Fruit fly (Drosophila melanogaster) whole organism, embryonic: ENCODE results near the gene Sgt1.

ENCODE experiments used
- Adf1 ChIP-seq: fragments of 200-800 bp; sonication (Bioruptor generic); IDR thresholded peaks from 2 replicates; pipeline ENCODE4 v1.3.6; 2022; ENCODE audit warnings: missing biosample characterization, missing genetic modification characterization
- Atf-2 ChIP-seq: fragments of 200-800 bp; sonication (Bioruptor generic); optimal IDR thresholded peaks from 2 replicates; lab custom pipeline; 2016; ENCODE audit warnings: missing biosample characterization, missing genetic modification characterization
- CG1024 ChIP-seq: fragments of 200-800 bp; sonication (Bioruptor generic); IDR thresholded peaks from 2 replicates; pipeline ENCODE4 v1.3.6; 2022; ENCODE audit warnings: missing biosample characterization, missing genetic modification characterization
- CG13424 ChIP-seq: fragments of 200-800 bp; sonication (Bioruptor generic); optimal IDR thresholded peaks from 2 replicates; lab custom pipeline; 2019; ENCODE audit warnings: missing biosample characterization, mild to moderate bottlenecking, missing genetic modification characterization, moderate library complexity
- CG15269 ChIP-seq: fragments of 200-800 bp; sonication (Bioruptor generic); optimal IDR thresholded peaks from 2 replicates; lab custom pipeline; 2018; ENCODE audit warnings: missing biosample characterization, mild to moderate bottlenecking, missing genetic modification characterization, moderate library complexity
- CG15479 ChIP-seq: fragments of 200-800 bp; sonication (Bioruptor generic); optimal IDR thresholded peaks from 3 replicates; lab custom pipeline; 2019; ENCODE audit warnings: missing biosample characterization, mild to moderate bottlenecking, missing genetic modification characterization, moderate library complexity
- CG17829 ChIP-seq: fragments of 200-800 bp; optimal IDR thresholded peaks from 2 replicates; lab custom pipeline; 2019; ENCODE audit warnings: missing biosample characterization, mild to moderate bottlenecking, missing genetic modification characterization, moderate library complexity
- CG18011 ChIP-seq: fragments of 200-800 bp; sonication (Bioruptor generic); optimal IDR thresholded peaks from 2 replicates; lab custom pipeline; 2017; ENCODE audit warnings: missing biosample characterization, missing genetic modification characterization, mild to moderate bottlenecking, moderate library complexity, missing genotype
- CG18764 ChIP-seq: fragments of 200-800 bp; sonication (Bioruptor generic); optimal IDR thresholded peaks from 3 replicates; lab custom pipeline; 2016; ENCODE audit warnings: missing biosample characterization, missing genetic modification characterization
- CG34224 ChIP-seq: fragments of 200-800 bp; sonication (Bioruptor generic); IDR thresholded peaks from 3 replicates; pipeline ENCODE4 v1.3.6; 2022; ENCODE audit warnings: missing biosample characterization, missing genetic modification characterization; ENCODE audit not compliant: partially characterized antibody
- CG4328 ChIP-seq: fragments of 200-800 bp; sonication (Bioruptor generic); optimal IDR thresholded peaks from 3 replicates; lab custom pipeline; 2017; ENCODE audit warnings: missing biosample characterization, missing genetic modification reagents, missing genetic modification characterization
- CG5245 ChIP-seq: fragments of 200-800 bp; sonication (Bioruptor generic); optimal IDR thresholded peaks from 3 replicates; lab custom pipeline; 2016; ENCODE audit warnings: missing biosample characterization, missing genetic modification characterization
- CG6175 ChIP-seq: fragments of 200-800 bp; sonication (Bioruptor generic); IDR thresholded peaks from 3 replicates; pipeline ENCODE4 v1.3.6; 2022; ENCODE audit warnings: missing biosample characterization, missing genetic modification characterization
- CG6254 ChIP-seq: fragments of 200-800 bp; sonication (Bioruptor generic); optimal IDR thresholded peaks from 3 replicates; lab custom pipeline; 2017; ENCODE audit warnings: mild to moderate bottlenecking, missing biosample characterization, missing genetic modification reagents, missing genetic modification characterization
- CG8290 ChIP-seq, 3 experiments: fragments of 200-800 bp; sonication (Bioruptor generic); optimal IDR thresholded peaks; 2 replicates each; lab custom pipeline; 2016 to 2019; ENCODE audit warnings: missing biosample characterization in 3 of 3, missing genetic modification characterization in 3 of 3, mild to moderate bottlenecking in 2 of 3, moderate library complexity in 1 of 3
- CG8944 ChIP-seq: fragments of 200-800 bp; sonication (Bioruptor generic); optimal IDR thresholded peaks from 3 replicates; lab custom pipeline; 2016; ENCODE audit warnings: missing biosample characterization, missing genetic modification characterization
- CG9797 ChIP-seq: fragments of 200-800 bp; sonication (Bioruptor generic); optimal IDR thresholded peaks from 3 replicates; lab custom pipeline; 2018; ENCODE audit warnings: missing biosample characterization, mild to moderate bottlenecking, missing genetic modification characterization
- Dbx ChIP-seq: fragments of 200-800 bp; sonication (Bioruptor generic); IDR thresholded peaks from 3 replicates; pipeline ENCODE4 v1.3.6; 2022; ENCODE audit warnings: missing biosample characterization, missing genetic modification characterization
- Dek ChIP-seq: fragments of 200-800 bp; sonication (Bioruptor generic); optimal IDR thresholded peaks from 3 replicates; lab custom pipeline; 2019; ENCODE audit warnings: missing biosample characterization, mild to moderate bottlenecking, missing genetic modification characterization, moderate library complexity
- Dfd ChIP-seq, 2 experiments: fragments of >200 bp; optimal IDR thresholded peaks; 2 replicates each; lab custom pipeline; 2017; ENCODE audit warnings: missing biosample characterization in 2 of 2, missing genetic modification characterization in 2 of 2
- Elba2 ChIP-seq: fragments of 200-800 bp; sonication (Bioruptor generic); optimal IDR thresholded peaks from 3 replicates; lab custom pipeline; 2016; ENCODE audit warnings: missing biosample characterization, missing genetic modification characterization
- Ets65A ChIP-seq: fragments of 200-800 bp; sonication (Bioruptor generic); peaks from one replicate; lab custom pipeline; 2016; ENCODE audit warnings: missing biosample characterization, missing genetic modification characterization
- GATAe ChIP-seq: fragments of 200-800 bp; sonication (Bioruptor generic); conservative IDR thresholded peaks from 2 replicates; pipeline ENCODE4 v1.3.6; 2022; ENCODE audit warnings: missing biosample characterization, missing genetic modification characterization
- HLH4C ChIP-seq: fragments of 200-800 bp; sonication (Bioruptor generic); IDR thresholded peaks from 3 replicates; pipeline ENCODE4 v1.3.6; 2022; ENCODE audit warnings: missing biosample characterization, missing genetic modification characterization; ENCODE audit not compliant: partially characterized antibody
- Hr39 ChIP-seq: fragments of >200 bp; optimal IDR thresholded peaks from 2 replicates; lab custom pipeline; 2017
- Rfx ChIP-seq: fragments of 200-800 bp; sonication (Bioruptor generic); IDR thresholded peaks from 2 replicates; pipeline ENCODE4 v1.3.6; 2022; ENCODE audit warnings: missing biosample characterization, missing genetic modification characterization
- Sry-δ ChIP-seq: fragments of 200-800 bp; sonication (Bioruptor generic); optimal IDR thresholded peaks from 2 replicates; lab custom pipeline; 2016; ENCODE audit warnings: missing biosample characterization, missing genetic modification characterization
- TFAM ChIP-seq: fragments of 200-800 bp; sonication (Bioruptor generic); optimal IDR thresholded peaks from 2 replicates; lab custom pipeline; 2017; ENCODE audit warnings: missing biosample characterization, missing genetic modification characterization, inconsistent platforms
- amos ChIP-seq: fragments of 200-800 bp; sonication (Bioruptor generic); IDR thresholded peaks from 2 replicates; pipeline ENCODE4 v1.3.6; 2022; ENCODE audit warnings: missing biosample characterization, missing genetic modification characterization; ENCODE audit not compliant: partially characterized antibody
- ara ChIP-seq: fragments of 200-800 bp; sonication (Bioruptor generic); IDR thresholded peaks from 2 replicates; pipeline ENCODE4 v1.3.6; 2022; ENCODE audit warnings: missing biosample characterization, missing genetic modification characterization
- bbx ChIP-seq: fragments of 200-800 bp; sonication (Bioruptor generic); IDR thresholded peaks from 2 replicates; pipeline ENCODE4 v1.3.6; 2022; ENCODE audit warnings: missing biosample characterization, missing genetic modification characterization; ENCODE audit not compliant: partially characterized antibody
- bigmax ChIP-seq: fragments of 200-800 bp; sonication (Bioruptor generic); optimal IDR thresholded peaks from 2 replicates; lab custom pipeline; 2018; ENCODE audit warnings: missing biosample characterization, mild to moderate bottlenecking, missing genetic modification characterization
- chif ChIP-seq, 2 experiments: fragments of 200-800 bp; sonication (Bioruptor generic); optimal IDR thresholded peaks; 3 replicates each; lab custom pipeline; 2016; ENCODE audit warnings: missing biosample characterization in 2 of 2, missing genetic modification characterization in 2 of 2
- chinmo ChIP-seq: fragments of 200-800 bp; sonication (Bioruptor generic); IDR thresholded peaks from 4 replicates; pipeline ENCODE4 v1.3.6; 2022; ENCODE audit warnings: missing biosample characterization, missing genetic modification characterization; ENCODE audit not compliant: partially characterized antibody
- gsb ChIP-seq: fragments of 200-800 bp; sonication (Bioruptor generic); IDR thresholded peaks from 2 replicates; pipeline ENCODE4 v1.3.6; 2022; ENCODE audit warnings: missing biosample characterization, missing genetic modification characterization
- gsb-n ChIP-seq: fragments of 200-800 bp; sonication (Bioruptor generic); optimal IDR thresholded peaks from 3 replicates; lab custom pipeline; 2018; ENCODE audit warnings: missing biosample characterization, mild to moderate bottlenecking, missing genetic modification characterization
- h ChIP-seq: fragments of >200 bp; optimal IDR thresholded peaks from 2 replicates; lab custom pipeline; 2017
- her ChIP-seq: fragments of 200-800 bp; sonication (Bioruptor generic); optimal IDR thresholded peaks from 2 replicates; lab custom pipeline; 2016; ENCODE audit warnings: missing biosample characterization, missing genetic modification characterization
- hth ChIP-seq: fragments of >200 bp; optimal IDR thresholded peaks from 2 replicates; lab custom pipeline; 2017; ENCODE audit warnings: inconsistent platforms
- jigr1 ChIP-seq: fragments of 200-800 bp; sonication (Bioruptor generic); IDR thresholded peaks from 3 replicates; pipeline ENCODE4 v1.3.6; 2022; ENCODE audit warnings: missing biosample characterization, missing genetic modification characterization
- kay ChIP-seq: fragments of 200-800 bp; sonication (Bioruptor generic); optimal IDR thresholded peaks from 2 replicates; lab custom pipeline; 2016; ENCODE audit warnings: missing biosample characterization, missing genetic modification characterization
- prd ChIP-seq, 3 experiments: fragments of >200 bp in 2 of 3; fragments of 200-800 bp in 1 of 3; sonication (Bioruptor generic) in 1 of 3; optimal IDR thresholded peaks in 2 of 3; IDR thresholded peaks in 1 of 3; 2 replicates in 2 of 3; 3 replicates in 1 of 3; pipeline versions ENCODE4 v1.3.6 to Lab custom; 2017 to 2022; ENCODE audit warnings: missing biosample characterization in 1 of 3, missing genetic modification characterization in 1 of 3
- ranshi ChIP-seq: fragments of 200-800 bp; sonication (Bioruptor generic); IDR thresholded peaks from 2 replicates; pipeline ENCODE4 v1.3.6; 2022; ENCODE audit warnings: missing biosample characterization, missing genetic modification characterization
- sd ChIP-seq: fragments of 200-800 bp; sonication (Bioruptor generic); optimal IDR thresholded peaks from 3 replicates; lab custom pipeline; 2018; ENCODE audit warnings: missing biosample characterization, mild to moderate bottlenecking, missing genetic modification characterization, moderate library complexity
- tgo ChIP-seq: fragments of 200-800 bp; sonication (Bioruptor generic); IDR thresholded peaks from 3 replicates; pipeline ENCODE4 v1.3.6; 2022; ENCODE audit warnings: missing biosample characterization, missing genetic modification characterization
- tna ChIP-seq: fragments of 200-800 bp; sonication (Bioruptor generic); IDR thresholded peaks from 2 replicates; pipeline ENCODE4 v1.3.6; 2022; ENCODE audit warnings: missing biosample characterization, missing genetic modification characterization; ENCODE audit not compliant: partially characterized antibody
- trem ChIP-seq: fragments of 200-800 bp; optimal IDR thresholded peaks from 3 replicates; lab custom pipeline; 2019; ENCODE audit warnings: missing biosample characterization, mild to moderate bottlenecking, missing genetic modification characterization, moderate library complexity
- trh ChIP-seq: fragments of 200-800 bp; sonication (Bioruptor generic); optimal IDR thresholded peaks from 2 replicates; lab custom pipeline; 2016; ENCODE audit warnings: missing biosample characterization, missing genetic modification characterization
- vvl ChIP-seq: fragments of 200-800 bp; sonication (Bioruptor generic); IDR thresholded peaks from 2 replicates; pipeline ENCODE4 v1.3.6; 2022; ENCODE audit warnings: missing biosample characterization, missing genetic modification characterization
- wek ChIP-seq: fragments of 200-800 bp; sonication (Bioruptor generic); optimal IDR thresholded peaks from 3 replicates; lab custom pipeline; 2018; ENCODE audit warnings: missing biosample characterization, mild to moderate bottlenecking, missing genetic modification characterization, moderate library complexity
- z ChIP-seq: fragments of 200-800 bp; sonication (Bioruptor generic); IDR thresholded peaks from 3 replicates; pipeline ENCODE4 v1.3.6; 2022; ENCODE audit warnings: missing biosample characterization, missing genetic modification characterization

Sgt1 gene

dm6 chr3R:8354458-8354857, 49.4 kb upstream of the Sgt1 start (continued):
- TF ChIP-seq gsb (GFP tag; lab: Robert Waterston, UW) (peak; percentile 64; the same call in 1 of the 2 replicates), hth (lab: Kevin White, UChicago) (no peak), z (no peak), CG8944 (no peak), bbx (GFP tag; lab: Robert Waterston, UW) (no peak), Ets65A (GFP tag; lab: Kevin White, UChicago) (no peak), CG17829 (tag; lab: Kevin White, UChicago) (no peak), kay (GFP tag; lab: Kevin White, UChicago) (no peak), chif (GFP tag; optimal IDR thresholded peaks at IDR 0.05; lab: Kevin White, UChicago) (no peak), Rfx (GFP tag; lab: Robert Waterston, UW) (peak; percentile 74), CG6175 (GFP tag; lab: Robert Waterston, UW) (peak; percentile 38; the same call in 2 of the 3 replicates), trh (GFP tag; lab: Kevin White, UChicago) (no peak), CG15269 (peak; percentile 72), CG9797 (GFP tag; lab: Kevin White, UChicago) (no peak), CG18011 (no peak), TFAM (GFP tag; lab: Kevin White, UChicago) (no peak), Hr39 (lab: Kevin White, UChicago) (no peak), Dfd (GFP tag; optimal IDR thresholded peaks at IDR 0.05; lab: Kevin White, UChicago) (no peak), prd (optimal IDR thresholded peaks at IDR 0.05; lab: Kevin White, UChicago) (no peak), prd (GFP tag; IDR thresholded peaks at IDR 0.05; lab: Robert Waterston, UW) (peak; percentile 76), ranshi (GFP tag; lab: Robert Waterston, UW) (no peak; the same call in 1 of the 2 replicates), chinmo (GFP tag; lab: Robert Waterston, UW) (no peak), Elba2 (GFP tag; lab: Kevin White, UChicago) (no peak), trem (tag; lab: Kevin White, UChicago) (no peak), wek (no peak), gsb-n (tag; lab: Kevin White, UChicago) (peak; percentile 1), CG13424 (tag; lab: Kevin White, UChicago) (peak; percentile 49), Dek (tag; lab: Kevin White, UChicago) (peak; percentile 2), Adf1 (GFP tag; lab: Robert Waterston, UW) (no peak; the same call in 1 of the 2 replicates), bigmax (GFP tag; lab: Kevin White, UChicago) (no peak), HLH4C (no peak), CG4328 (GFP tag; lab: Kevin White, UChicago) (no peak), Atf-2 (GFP tag; lab: Kevin White, UChicago) (no peak), CG5245 (GFP tag; lab: Kevin White, UChicago) (no peak), vvl (GFP tag; lab: Robert Waterston, UW) (peak; percentile 87), Sry-δ (GFP tag; lab: Kevin White, UChicago) (no peak), CG1024 (0 out of 2 replicates have a peak, but pooled peaks have one; percentile 16), tgo (peak; percentile 73; the same call in 2 of the 3 replicates), her (GFP tag; lab: Kevin White, UChicago) (no peak), GATAe (GFP tag; lab: Robert Waterston, UW) (no peak), CG6254 (GFP tag; lab: Kevin White, UChicago) (peak; percentile 22), h (no peak), Dbx (GFP tag; lab: Robert Waterston, UW) (peak; percentile 71), CG18764 (GFP tag; lab: Kevin White, UChicago) (no peak), jigr1 (GFP tag; lab: Robert Waterston, UW) (no peak), CG8290 (GFP tag; optimal IDR thresholded peaks at IDR 0.05; lab: Kevin White, UChicago) (no peak), CG8290 (tag; optimal IDR thresholded peaks at IDR 0.05; lab: Kevin White, UChicago) (peak in 1 of 2 experiments; percentile 42), amos (no peak), ara (GFP tag; lab: Robert Waterston, UW) (peak; percentile 23; the same call in 1 of the 2 replicates), sd (tag; lab: Kevin White, UChicago) (peak; percentile 89), CG34224 (GFP tag; lab: Robert Waterston, UW) (no peak), CG15479 (GFP tag; lab: Kevin White, UChicago) (no peak), tna (GFP tag; lab: Robert Waterston, UW) (no peak)
